Fruit fly (Drosophila melanogaster): ENCODE measurements around the gene CG15425.

Gene CG15425

dm6 chr2L:4282681-4283343 is 25.4 kb downstream of the CG15425 start, which contains the start of gene tutl (continued):
- TF ChIP-seq CG6854 (GFP tag; optimal IDR thresholded peaks at IDR 0.05) (peak; percentile 83), CG8632 (GFP tag; optimal IDR thresholded peaks at IDR 0.05) (peak; percentile 88), CG3032 (tag; optimal IDR thresholded peaks at IDR 0.05) (peak; percentile 90), acj6 (GFP tag; optimal IDR thresholded peaks at IDR 0.05) (peak; percentile 95), Ets96B (tag; optimal IDR thresholded peaks at IDR 0.05) (peak; percentile 92), cyc (GFP tag; optimal IDR thresholded peaks at IDR 0.05) (peak; percentile 96), topi (GFP tag; optimal IDR thresholded peaks at IDR 0.05) (peak; percentile 96), fd85E (GFP tag; optimal IDR thresholded peaks at IDR 0.05) (peak; percentile 84), CG8319 (GFP tag; optimal IDR thresholded peaks at IDR 0.05) (peak; percentile 88), Blimp-1 (GFP tag; optimal IDR thresholded peaks at IDR 0.05) (peak; percentile 63), CG6808 (GFP tag; optimal IDR thresholded peaks at IDR 0.05) (peak; percentile 88), CG34406 (GFP tag; optimal IDR thresholded peaks at IDR 0.05) (peak; percentile 93), CG8119 (GFP tag; IDR thresholded peaks at IDR 0.05) (peak; percentile 80), OdsH (GFP tag; optimal IDR thresholded peaks at IDR 0.05) (peak; percentile 92), Hr38 (GFP tag; optimal IDR thresholded peaks at IDR 0.05) (no peak), salr (GFP tag; optimal IDR thresholded peaks at IDR 0.05) (peak; percentile 81 to 82), vri (GFP tag; optimal IDR thresholded peaks at IDR 0.05) (peak; percentile 93), CG7368 (GFP tag; optimal IDR thresholded peaks at IDR 0.05) (peak; percentile 90), Sox15 (GFP tag; optimal IDR thresholded peaks at IDR 0.05) (peak; percentile 87), Gug (GFP tag; IDR thresholded peaks at IDR 0.05) (peak; percentile 67), CG31627 (GFP tag; optimal IDR thresholded peaks at IDR 0.05) (peak; percentile 95), Hr39 (GFP tag; optimal IDR thresholded peaks at IDR 0.05) (peak; percentile 94)

- TF ChIP-seq fd59A (GFP tag; optimal IDR thresholded peaks at IDR 0.05) (no peak), esn (GFP tag; optimal IDR thresholded peaks at IDR 0.05) (peak; percentile 20), fkh (GFP tag; optimal IDR thresholded peaks at IDR 0.05) (peak; percentile 63), CG9139 (GFP tag; optimal IDR thresholded peaks at IDR 0.05) (no peak), CG8632 (GFP tag; optimal IDR thresholded peaks at IDR 0.05) (no peak), Blimp-1 (GFP tag; optimal IDR thresholded peaks at IDR 0.05) (no peak), acj6 (GFP tag; optimal IDR thresholded peaks at IDR 0.05) (no peak), Gug (GFP tag; IDR thresholded peaks at IDR 0.05) (no peak), CG3919 (GFP tag; optimal IDR thresholded peaks at IDR 0.05) (peak; percentile 1), ss (GFP tag; optimal IDR thresholded peaks at IDR 0.05) (no peak), CG3032 (tag; optimal IDR thresholded peaks at IDR 0.05) (no peak), CG15336 (GFP tag; IDR thresholded peaks at IDR 0.05) (no peak), CG34406 (GFP tag; optimal IDR thresholded peaks at IDR 0.05) (peak; percentile 7), Sox15 (GFP tag; optimal IDR thresholded peaks at IDR 0.05) (no peak), CG6792 (GFP tag; optimal IDR thresholded peaks at IDR 0.05) (peak; percentile 6), Hr38 (GFP tag; optimal IDR thresholded peaks at IDR 0.05) (no peak), Eip93F (GFP tag; optimal IDR thresholded peaks at IDR 0.05) (no peak), CG10669 (GFP tag; optimal IDR thresholded peaks at IDR 0.05) (no peak), Eip78C (GFP tag) (peak; percentile 77), CG7368 (GFP tag; optimal IDR thresholded peaks at IDR 0.05) (no peak), achi (GFP tag; optimal IDR thresholded peaks at IDR 0.05) (no peak), CG31627 (GFP tag; optimal IDR thresholded peaks at IDR 0.05) (peak; percentile 1), CG16779 (tag; optimal IDR thresholded peaks at IDR 0.05) (no peak), Sox14 (GFP tag; optimal IDR thresholded peaks at IDR 0.05) (no peak), net (GFP tag; optimal IDR thresholded peaks at IDR 0.05) (peak; percentile 16), CG6276 (GFP tag; optimal IDR thresholded peaks at IDR 0.05) (no peak), CG6163 (GFP tag; IDR thresholded peaks at IDR 0.05) (no peak), CG11902 (GFP tag; optimal IDR thresholded peaks at IDR 0.05) (no peak), svp (GFP tag) (peak; percentile 80), CG8119 (GFP tag; IDR thresholded peaks at IDR 0.05) (no peak), Eip75B (GFP tag; optimal IDR thresholded peaks at IDR 0.05) (peak; percentile 5), vri (GFP tag; optimal IDR thresholded peaks at IDR 0.05) (no peak), Hr4 (GFP tag; optimal IDR thresholded peaks at IDR 0.05) (no peak), CG6854 (GFP tag; optimal IDR thresholded peaks at IDR 0.05) (no peak), dac (GFP tag; optimal IDR thresholded peaks at IDR 0.05) (no peak), Lpt (GFP tag; optimal IDR thresholded peaks at IDR 0.05) (no peak), Ets96B (tag; optimal IDR thresholded peaks at IDR 0.05) (no peak), CG8319 (GFP tag; optimal IDR thresholded peaks at IDR 0.05) (no peak), CG4318 (GFP tag; optimal IDR thresholded peaks at IDR 0.05) (no peak), dsx (GFP tag; optimal IDR thresholded peaks at IDR 0.05; ENCODE audit: poor library complexity, severe bottlenecking) (no peak)
Measured at dm6 chr2L:4286014-4286527, 28.7 kb downstream of the CG15425 start.
